Fruit fly (Drosophila melanogaster) whole organism, prepupa: ENCODE results near the gene ppk14.

Experiments
- Blimp-1 ChIP-seq: fragments of 200-800 bp; sonication (Bioruptor generic); optimal IDR thresholded peaks from 3 replicates; lab custom pipeline; 2017; ENCODE audit warnings: missing biosample characterization, missing genetic modification characterization, mild to moderate bottlenecking, moderate library complexity, missing genetic modification reagents
- CG10669 ChIP-seq: fragments of 200-800 bp; sonication (Bioruptor generic); optimal IDR thresholded peaks from 3 replicates; lab custom pipeline; 2018; ENCODE audit warnings: missing biosample characterization, mild to moderate bottlenecking, missing genetic modification characterization, moderate library complexity
- CG15336 ChIP-seq: fragments of 200-800 bp; sonication (Bioruptor generic); IDR thresholded peaks from 2 replicates; pipeline ENCODE4 v1.3.6; 2022; ENCODE audit warnings: missing biosample characterization, missing genetic modification characterization
- CG1621 ChIP-seq: fragments of 200-800 bp; sonication (Bioruptor generic); optimal IDR thresholded peaks from 3 replicates; lab custom pipeline; 2018; ENCODE audit warnings: missing biosample characterization, mild to moderate bottlenecking, missing genetic modification characterization
- CG3032 ChIP-seq: fragments of 200-800 bp; optimal IDR thresholded peaks from 2 replicates; lab custom pipeline; 2019; ENCODE audit warnings: missing biosample characterization, mild to moderate bottlenecking, missing genetic modification characterization, moderate library complexity
- CG31627 ChIP-seq: fragments of 200-800 bp; sonication (Bioruptor generic); optimal IDR thresholded peaks from 3 replicates; lab custom pipeline; 2016; ENCODE audit warnings: missing biosample characterization, missing genetic modification characterization
- CG32006 ChIP-seq: fragments of 200-800 bp; sonication (Bioruptor generic); optimal IDR thresholded peaks from 3 replicates; lab custom pipeline; 2017; ENCODE audit warnings: missing biosample characterization, mild to moderate bottlenecking, missing genetic modification characterization
- CG34406 ChIP-seq: fragments of 200-800 bp; sonication (Bioruptor generic); optimal IDR thresholded peaks from 3 replicates; lab custom pipeline; 2016; ENCODE audit warnings: missing biosample characterization, missing genetic modification characterization
- CG3919 ChIP-seq: fragments of 200-800 bp; sonication (Bioruptor generic); optimal IDR thresholded peaks from 3 replicates; lab custom pipeline; 2016; ENCODE audit warnings: missing biosample characterization, missing genetic modification characterization
- CG6276 ChIP-seq: fragments of 200-800 bp; sonication (Bioruptor generic); optimal IDR thresholded peaks from 2 replicates; lab custom pipeline; 2017; ENCODE audit warnings: missing biosample characterization, mild to moderate bottlenecking, missing genetic modification characterization
- CG6792 ChIP-seq: fragments of 200-800 bp; sonication (Bioruptor generic); optimal IDR thresholded peaks from 3 replicates; lab custom pipeline; 2016; ENCODE audit warnings: missing biosample characterization, missing genetic modification characterization
- CG6808 ChIP-seq: fragments of 200-800 bp; sonication (Bioruptor generic); optimal IDR thresholded peaks from 3 replicates; lab custom pipeline; 2017; ENCODE audit warnings: missing biosample characterization, missing genetic modification characterization, mild to moderate bottlenecking, moderate library complexity, missing genetic modification reagents
- CG8119 ChIP-seq: fragments of 200-800 bp; sonication (Bioruptor generic); IDR thresholded peaks from 3 replicates; pipeline ENCODE4 v1.3.6; 2022; ENCODE audit warnings: missing biosample characterization, missing genetic modification characterization
- CG8319 ChIP-seq: fragments of 200-800 bp; sonication (Bioruptor generic); optimal IDR thresholded peaks from 3 replicates; lab custom pipeline; 2016; ENCODE audit warnings: missing biosample characterization, missing genetic modification characterization
- CG8632 ChIP-seq: fragments of 200-800 bp; sonication (Bioruptor generic); optimal IDR thresholded peaks from 3 replicates; lab custom pipeline; 2016; ENCODE audit warnings: missing biosample characterization, missing genetic modification characterization
- Eip75B ChIP-seq: fragments of 200-800 bp; sonication (Bioruptor generic); optimal IDR thresholded peaks from 3 replicates; lab custom pipeline; 2016; ENCODE audit warnings: missing biosample characterization, missing genetic modification characterization
- Ets21C ChIP-seq: fragments of 200-800 bp; sonication (Bioruptor generic); optimal IDR thresholded peaks from 3 replicates; lab custom pipeline; 2016; ENCODE audit warnings: missing biosample characterization, missing genetic modification characterization
- Hr38 ChIP-seq: sonication (Bioruptor generic); optimal IDR thresholded peaks from 2 replicates; lab custom pipeline; 2016; ENCODE audit warnings: missing biosample characterization, missing genetic modification characterization
- OdsH ChIP-seq: fragments of 200-800 bp; sonication (Bioruptor generic); optimal IDR thresholded peaks from 3 replicates; lab custom pipeline; 2016; ENCODE audit warnings: missing biosample characterization, missing genetic modification characterization
- Sox102F ChIP-seq: fragments of 200-800 bp; sonication (Bioruptor generic); optimal IDR thresholded peaks from 2 replicates; lab custom pipeline; 2016; ENCODE audit warnings: missing biosample characterization, mild to moderate bottlenecking, missing genetic modification characterization
- Sox14 ChIP-seq: fragments of 200-800 bp; sonication (Bioruptor generic); optimal IDR thresholded peaks from 3 replicates; lab custom pipeline; 2016; ENCODE audit warnings: missing biosample characterization, missing genetic modification characterization
- achi ChIP-seq: fragments of 200-800 bp; sonication (Bioruptor generic); optimal IDR thresholded peaks from 3 replicates; lab custom pipeline; 2016; ENCODE audit warnings: missing biosample characterization, missing genetic modification characterization
- dsx ChIP-seq: fragments of 200-800 bp; optimal IDR thresholded peaks from 3 replicates; lab custom pipeline; 2019; ENCODE audit warnings: missing biosample characterization, mild to moderate bottlenecking, missing genetic modification characterization, moderate library complexity; ENCODE audit not compliant: poor library complexity, severe bottlenecking
- eg ChIP-seq: fragments of 200-800 bp; sonication (Bioruptor generic); IDR thresholded peaks from 3 replicates; pipeline ENCODE4 v1.3.6; 2022; ENCODE audit warnings: missing biosample characterization, missing genetic modification characterization
- esn ChIP-seq: fragments of 200-800 bp; sonication (Bioruptor generic); optimal IDR thresholded peaks from 2 replicates; lab custom pipeline; 2016; ENCODE audit warnings: missing biosample characterization, mild to moderate bottlenecking, missing genetic modification characterization, moderate library complexity
- fd85E ChIP-seq: fragments of 200-800 bp; sonication (Bioruptor generic); optimal IDR thresholded peaks from 3 replicates; lab custom pipeline; 2016; ENCODE audit warnings: missing biosample characterization, missing genetic modification characterization
- fkh ChIP-seq: fragments of 200-800 bp; sonication (Bioruptor generic); optimal IDR thresholded peaks from 3 replicates; lab custom pipeline; 2017; ENCODE audit warnings: missing biosample characterization, mild to moderate bottlenecking, missing genetic modification characterization, moderate library complexity
- salr ChIP-seq, 2 experiments: fragments of 200-800 bp; sonication (Bioruptor generic); optimal IDR thresholded peaks; 3 replicates each; lab custom pipeline; 2016 to 2018; ENCODE audit warnings: missing biosample characterization in 2 of 2, missing genetic modification characterization in 2 of 2, mild to moderate bottlenecking in 1 of 2
- spab ChIP-seq: fragments of 200-800 bp; sonication (Bioruptor generic); optimal IDR thresholded peaks from 2 replicates; lab custom pipeline; 2017; ENCODE audit warnings: missing biosample characterization, mild to moderate bottlenecking, missing genetic modification characterization, missing genetic modification reagents
- svp ChIP-seq: fragments of 200-800 bp; sonication (Bioruptor generic); peaks from one replicate; lab custom pipeline; 2016; ENCODE audit warnings: missing biosample characterization, missing genetic modification characterization
- topi ChIP-seq: fragments of 200-800 bp; sonication (Bioruptor generic); optimal IDR thresholded peaks from 3 replicates; lab custom pipeline; 2016; ENCODE audit warnings: missing biosample characterization, missing genetic modification characterization
- vri ChIP-seq: fragments of 200-800 bp; sonication (Bioruptor generic); optimal IDR thresholded peaks from 3 replicates; lab custom pipeline; 2016; ENCODE audit warnings: missing biosample characterization, mild to moderate bottlenecking, missing genetic modification characterization

Gene ppk14

DNA sequence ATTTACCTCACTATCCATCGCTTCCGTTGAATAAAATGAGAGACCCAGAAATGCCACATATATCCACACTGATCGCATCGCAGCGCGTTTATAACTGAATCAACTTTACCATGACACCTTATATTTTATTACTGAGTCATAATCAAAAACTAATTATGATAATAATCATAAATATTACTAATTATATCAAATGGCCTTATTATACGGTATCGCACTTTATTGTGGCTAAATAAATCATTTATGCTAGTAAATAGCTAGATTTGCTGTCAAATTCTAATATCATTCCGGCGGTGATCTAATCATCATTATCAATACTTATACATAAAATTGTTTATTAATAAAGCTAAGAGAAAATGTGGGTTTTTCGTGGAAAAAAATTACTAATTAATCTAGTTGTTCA, 3.5 kb downstream of the ppk14 start, which contains the start of gene CG9500:
CG9500 (minus strand) TSS at position 101 of the 400 bp plus-strand sequence.
- no peak for TF ChIP-seq CG34406 (GFP tag; lab: Kevin White, UChicago)
- TF ChIP-seq CG3919 (GFP tag; lab: Kevin White, UChicago) = no peak
- no peak for TF ChIP-seq CG1621
- no peak for TF ChIP-seq CG31627
- no peak for TF ChIP-seq achi (GFP tag; lab: Kevin White, UChicago)

DNA sequence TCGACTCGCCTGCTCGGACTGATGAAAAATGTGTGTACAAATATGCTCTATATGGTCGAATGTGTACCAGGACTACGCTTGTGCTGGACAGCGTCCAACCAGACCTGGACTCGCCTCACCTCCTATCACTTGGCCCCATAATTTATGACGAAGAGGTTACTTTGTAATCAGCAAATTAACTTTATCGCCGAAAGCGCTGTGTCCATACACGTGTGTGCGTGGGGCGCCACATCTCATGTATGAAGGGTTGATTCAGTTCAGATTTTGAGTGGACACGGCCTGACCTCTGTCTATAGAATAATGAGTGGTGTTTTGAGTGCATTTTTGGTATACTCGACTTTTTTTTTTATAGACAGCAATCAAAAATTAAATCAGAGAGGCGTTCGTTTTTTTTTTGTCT, 5.3 kb downstream of the ppk14 start:
- no peak for TF ChIP-seq fd85E (GFP tag; lab: Kevin White, UChicago)
- TF ChIP-seq svp (GFP tag; lab: Kevin White, UChicago) = peak; percentile 88
- TF ChIP-seq CG10669 (GFP tag; lab: Kevin White, UChicago) = no peak

DNA sequence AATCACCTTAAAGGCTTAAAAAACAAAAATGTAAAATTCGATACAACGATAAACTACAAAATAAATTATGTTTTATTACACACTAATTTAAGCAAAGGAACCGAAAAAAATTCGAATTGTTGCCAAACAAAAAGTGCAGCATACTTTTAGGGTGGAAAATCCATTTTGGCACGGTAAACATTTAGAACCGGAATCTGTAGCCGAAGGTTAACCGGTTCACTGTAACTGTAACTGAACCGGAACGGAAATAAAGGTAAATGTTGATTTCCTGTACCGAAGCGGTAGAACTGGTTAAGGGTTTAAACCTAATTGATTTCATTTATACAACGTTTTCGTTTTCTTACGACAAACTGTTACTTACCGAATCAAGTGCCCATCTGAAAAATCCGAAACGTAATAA, 12.2 kb downstream of the ppk14 start:
- TF ChIP-seq CG1621 = peak; percentile 21
- TF ChIP-seq svp (GFP tag; lab: Kevin White, UChicago) = peak; percentile 65
- TF ChIP-seq vri (GFP tag; lab: Kevin White, UChicago) = no peak
- no peak for TF ChIP-seq Eip75B (GFP tag; lab: Kevin White, UChicago)
- no peak for TF ChIP-seq CG6808 (GFP tag; lab: Kevin White, UChicago)
- no peak for TF ChIP-seq esn (GFP tag; lab: Kevin White, UChicago)
- no peak for TF ChIP-seq CG32006 (GFP tag; lab: Kevin White, UChicago)
- TF ChIP-seq CG10669 (GFP tag; lab: Kevin White, UChicago) = no peak
- no peak for TF ChIP-seq dsx (GFP tag; lab: Kevin White, UChicago)
- TF ChIP-seq CG31627 = no peak
- no peak for TF ChIP-seq CG6792
- TF ChIP-seq salr (GFP tag; optimal IDR thresholded peaks at IDR 0.05; lab: Kevin White, UChicago) = no peak
- TF ChIP-seq CG6276 (GFP tag; lab: Kevin White, UChicago) = no peak
- no peak for TF ChIP-seq topi (GFP tag; lab: Kevin White, UChicago)
- no peak for TF ChIP-seq CG8319 (GFP tag; lab: Kevin White, UChicago)

DNA sequence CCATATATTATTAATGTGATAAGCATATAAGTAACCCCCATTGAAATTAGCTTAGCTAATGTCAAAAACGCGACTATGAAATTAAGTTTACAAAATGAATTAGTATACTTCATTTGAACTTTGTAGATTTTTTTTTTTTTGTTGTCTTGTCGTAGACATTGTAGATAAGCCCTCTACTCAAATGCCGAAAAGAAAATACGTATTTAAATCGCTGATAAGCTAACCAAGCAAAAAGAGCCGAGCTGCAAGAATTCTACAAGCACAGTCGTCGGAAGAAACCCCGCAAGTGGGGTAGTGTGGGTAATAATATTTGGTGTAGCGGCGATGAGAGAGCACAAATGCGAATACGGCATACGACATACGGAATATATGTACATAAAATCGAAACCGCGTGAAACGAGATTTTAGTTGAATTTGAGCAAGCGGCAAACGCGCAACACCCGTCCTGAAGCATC, 12.7 kb downstream of the ppk14 start, which contains the start of gene Nepl4:
Nepl4 (plus strand) TSS at position 405 of the 455 bp plus-strand sequence.
- TF ChIP-seq Sox14 (no peak), Sox102F (GFP tag; lab: Kevin White, UChicago) (no peak), Hr38 (GFP tag; lab: Kevin White, UChicago) (no peak), eg (GFP tag; lab: Robert Waterston, UW) (no peak), CG8119 (GFP tag; lab: Robert Waterston, UW) (no peak), CG15336 (no peak), OdsH (no peak), CG8319 (GFP tag; lab: Kevin White, UChicago) (no peak), CG8632 (no peak), Blimp-1 (no peak), CG6808 (GFP tag; lab: Kevin White, UChicago) (no peak), spab (GFP tag; lab: Kevin White, UChicago) (no peak)

DNA sequence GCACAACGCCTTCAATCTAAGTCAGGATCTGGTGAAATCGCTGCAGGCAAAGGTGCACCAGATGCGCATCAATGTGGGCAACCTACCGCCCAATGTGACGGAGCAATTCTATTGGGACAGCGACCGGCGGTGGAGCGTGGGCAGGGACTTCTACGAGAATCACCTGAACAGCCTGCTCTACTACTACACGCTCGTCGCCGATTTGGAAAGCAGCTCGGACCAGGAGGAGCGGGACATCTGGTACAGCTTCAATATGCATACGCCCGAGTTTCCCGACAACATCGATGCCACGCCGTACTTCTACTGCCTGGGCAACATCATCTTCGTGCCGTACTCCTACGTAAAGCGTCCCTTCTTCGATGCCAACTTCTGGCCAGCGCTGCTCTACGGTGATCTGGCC, 14.5 kb downstream of the ppk14 start:
- TF ChIP-seq CG6792 = no peak
- no peak for TF ChIP-seq Ets21C
- no peak for TF ChIP-seq topi (GFP tag; lab: Kevin White, UChicago)
- no peak for TF ChIP-seq fkh (GFP tag; lab: Kevin White, UChicago)
- peak; percentile 5 for TF ChIP-seq svp (GFP tag; lab: Kevin White, UChicago)
- no peak for TF ChIP-seq CG3032 (tag; lab: Kevin White, UChicago)
